Worm (Caenorhabditis elegans) whole organism, dauer: ENCODE results near the gene Y50D4A.6.

Source experiments
- unc-62 ChIP-seq: sonication (generic microtip); optimal IDR thresholded peaks from 2 replicates; lab custom pipeline; 2017; ENCODE audit warnings: missing biosample characterization, missing genetic modification reagents, missing genetic modification characterization

The Y50D4A.6 gene

DNA sequence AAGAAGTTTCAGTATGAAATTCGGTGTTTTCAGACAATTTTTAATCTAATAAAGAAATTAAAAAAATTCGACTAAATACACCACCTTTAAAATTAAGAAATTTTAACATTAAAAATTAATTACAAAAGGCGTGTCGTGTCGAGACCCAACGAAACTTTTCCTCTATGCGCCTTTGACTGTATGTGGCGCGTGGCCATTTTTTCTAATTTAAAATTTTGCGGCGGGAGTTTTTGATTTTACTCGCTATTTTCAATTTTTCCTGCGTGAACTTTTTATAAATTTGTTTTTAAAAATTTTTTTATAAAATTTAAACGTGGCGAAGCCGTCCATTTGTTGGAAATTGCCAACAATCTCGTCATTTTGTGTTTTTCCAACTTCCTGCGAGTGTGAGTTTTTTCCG is 46.3 kb downstream of the Y50D4A.6 start:
- no peak for TF ChIP-seq unc-62 (GFP tag; lab: Kevin White, UChicago)

ce11 chrV:1151830-1152229 is 47.2 kb downstream of the Y50D4A.6 start:
- TF ChIP-seq unc-62 (GFP tag; lab: Kevin White, UChicago) = no peak

DNA sequence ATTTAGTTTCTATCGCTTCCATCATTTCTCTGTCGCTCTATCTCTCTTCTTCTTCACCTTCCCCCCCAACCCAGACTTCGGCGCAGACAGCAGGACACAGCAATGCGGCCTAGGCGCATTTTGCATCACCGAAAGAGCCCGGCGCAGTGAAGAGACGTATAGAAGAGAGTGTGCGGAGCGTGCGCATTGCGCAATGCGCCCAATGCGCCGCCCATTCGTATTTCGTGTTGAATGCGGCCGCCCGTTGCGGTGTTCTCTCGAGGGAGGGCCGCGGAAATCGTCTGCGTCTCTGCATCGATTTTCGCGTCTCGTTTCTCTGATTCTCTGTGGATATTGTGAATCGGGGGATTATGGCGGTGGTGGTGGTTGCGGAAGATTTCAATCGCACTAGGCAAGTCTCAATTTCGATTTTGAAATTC is 47.7 kb downstream of the Y50D4A.6 start:
- TF ChIP-seq unc-62 (GFP tag; lab: Kevin White, UChicago) = no peak

DNA sequence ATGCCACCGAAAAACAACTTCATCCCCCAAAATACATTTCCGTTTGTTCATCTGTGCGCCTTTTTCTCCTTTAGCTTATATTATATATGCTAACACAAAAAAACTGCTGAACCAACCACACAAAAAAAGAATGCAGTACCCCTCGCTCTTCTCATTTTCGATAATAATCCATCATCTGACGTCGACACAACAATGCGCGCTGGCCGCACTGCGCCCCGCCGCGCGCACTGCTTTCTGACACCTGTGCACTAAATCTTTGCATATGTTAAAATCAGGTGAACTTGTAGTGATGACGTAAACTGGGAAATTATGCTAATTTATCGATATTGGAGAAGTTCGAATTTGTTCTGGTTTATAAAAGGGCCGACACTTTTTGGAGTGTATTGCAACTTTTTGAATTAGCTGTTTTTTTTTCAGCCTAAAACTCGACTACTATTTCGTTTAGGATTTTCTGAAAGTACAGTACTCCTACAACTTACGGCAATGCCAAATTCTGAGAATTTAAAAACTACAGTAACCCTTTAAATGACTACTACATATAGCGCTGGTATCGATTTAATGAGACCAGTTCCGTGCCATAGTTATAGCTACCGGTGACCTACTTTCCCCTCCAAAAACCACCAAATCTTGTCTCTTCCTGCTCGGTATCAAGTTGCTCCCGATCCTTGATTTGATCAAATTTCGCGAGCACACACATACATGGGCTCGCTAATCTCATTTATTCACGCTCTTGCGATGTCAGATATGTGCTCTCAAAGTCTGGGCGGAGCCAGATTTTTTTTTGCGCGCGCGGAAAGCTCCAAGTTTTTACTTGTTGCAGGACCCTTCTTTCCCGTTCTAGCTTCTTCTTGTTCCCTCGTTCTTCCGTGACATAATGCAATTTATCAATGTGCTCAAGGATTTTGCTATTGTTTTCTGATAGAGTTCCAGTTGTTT is 49.1 kb downstream of the Y50D4A.6 start:
- no peak for TF ChIP-seq unc-62 (GFP tag; lab: Kevin White, UChicago)
